Worm (Caenorhabditis elegans) whole organism, mixed stage, embryonic: ENCODE data around the gene Y79H2A.12.

Source experiments
- M03D4.4 ChIP-seq: sonication (generic microtip); optimal IDR thresholded peaks from 2 replicates; lab custom pipeline; 2017; ENCODE audit warnings: mild to moderate bottlenecking, missing genetic modification characterization, missing compliant biosample characterization
- blmp-1 ChIP-seq: fragments of 150-350 bp; optimal IDR thresholded peaks from 2 replicates; lab custom pipeline; 2014; ENCODE audit warnings: missing biosample characterization, missing genetic modification characterization
- ceh-39 ChIP-seq: fragments of 150-350 bp; optimal IDR thresholded peaks from 2 replicates; lab custom pipeline; 2014; ENCODE audit warnings: missing biosample characterization, missing genetic modification characterization
- ceh-43 ChIP-seq: fragments of 200-800 bp; sonication (Bioruptor generic); optimal IDR thresholded peaks from 2 replicates; lab custom pipeline; 2018; ENCODE audit warnings: mild to moderate bottlenecking, missing genetic modification characterization, moderate library complexity, missing compliant biosample characterization
- ceh-83 ChIP-seq: fragments of 200-800 bp; sonication (Bioruptor generic); optimal IDR thresholded peaks from 2 replicates; lab custom pipeline; 2018; ENCODE audit warnings: mild to moderate bottlenecking, missing genetic modification characterization, missing compliant biosample characterization
- ces-1 ChIP-seq: fragments of 150-350 bp; optimal IDR thresholded peaks from 2 replicates; lab custom pipeline; 2014; ENCODE audit warnings: missing biosample characterization, missing genetic modification reagents, missing genetic modification characterization
- cnd-1 ChIP-seq: fragments of 200-800 bp; sonication (Bioruptor generic); optimal IDR thresholded peaks from 2 replicates; lab custom pipeline; 2018; ENCODE audit warnings: mild to moderate bottlenecking, missing genetic modification characterization, missing compliant biosample characterization
- drap-1 ChIP-seq: fragments of 200-800 bp; sonication (Bioruptor generic); optimal IDR thresholded peaks from 3 replicates; lab custom pipeline; 2018; ENCODE audit warnings: mild to moderate bottlenecking, missing genetic modification characterization, missing compliant biosample characterization
- elt-1 ChIP-seq: sonication (generic microtip); optimal IDR thresholded peaks from 2 replicates; lab custom pipeline; 2017; ENCODE audit warnings: missing genetic modification characterization, mild to moderate bottlenecking, missing compliant biosample characterization, antibody characterized with exemption, moderate library complexity, borderline replicate concordance; ENCODE audit not compliant: insufficient read depth
- elt-3 ChIP-seq: fragments of 150-350 bp; optimal IDR thresholded peaks from 2 replicates; lab custom pipeline; 2014; ENCODE audit warnings: missing biosample characterization, missing genetic modification characterization
- flh-1 ChIP-seq: fragments of 200-800 bp; sonication (Bioruptor generic); optimal IDR thresholded peaks from 2 replicates; lab custom pipeline; 2018; ENCODE audit warnings: mild to moderate bottlenecking, missing genetic modification characterization, moderate library complexity, missing compliant biosample characterization
- ham-2 ChIP-seq: fragments of 200-800 bp; sonication (Bioruptor generic); optimal IDR thresholded peaks from 2 replicates; lab custom pipeline; 2018; ENCODE audit warnings: mild to moderate bottlenecking, missing genetic modification characterization, missing compliant biosample characterization
- hlh-1 ChIP-seq: fragments of 150-350 bp; optimal IDR thresholded peaks from 2 replicates; lab custom pipeline; 2014; ENCODE audit warnings: missing biosample characterization, missing genetic modification reagents, missing genetic modification characterization
- lin-13 ChIP-seq: fragments of 150-350 bp; optimal IDR thresholded peaks from 2 replicates; lab custom pipeline; 2014; ENCODE audit warnings: missing biosample characterization, missing genetic modification characterization
- lin-32 ChIP-seq: fragments of 200-800 bp; sonication (Bioruptor generic); optimal IDR thresholded peaks from 2 replicates; lab custom pipeline; 2018; ENCODE audit warnings: mild to moderate bottlenecking, missing genetic modification characterization, missing compliant biosample characterization
- lsy-2 ChIP-seq: fragments of 150-350 bp; optimal IDR thresholded peaks from 2 replicates; lab custom pipeline; 2014; ENCODE audit warnings: missing biosample characterization, missing genetic modification characterization
- mab-5 ChIP-seq: fragments of 150-350 bp; optimal IDR thresholded peaks from 2 replicates; lab custom pipeline; 2014; ENCODE audit warnings: missing biosample characterization, missing genetic modification characterization
- mep-1 ChIP-seq: fragments of 150-350 bp; optimal IDR thresholded peaks from 2 replicates; lab custom pipeline; 2017; ENCODE audit warnings: missing biosample characterization, missing genetic modification reagents, missing genetic modification characterization, inconsistent platforms
- mls-2 ChIP-seq: sonication (generic microtip); optimal IDR thresholded peaks from 2 replicates; lab custom pipeline; 2016; ENCODE audit warnings: mild to moderate bottlenecking, missing genetic modification characterization, moderate library complexity, missing compliant biosample characterization
- nhr-12 ChIP-seq: fragments of 150-350 bp; optimal IDR thresholded peaks from 2 replicates; lab custom pipeline; 2014; ENCODE audit warnings: missing biosample characterization, missing genetic modification characterization
- nhr-2 ChIP-seq: fragments of 150-350 bp; optimal IDR thresholded peaks from 2 replicates; lab custom pipeline; 2014; ENCODE audit warnings: missing biosample characterization, missing genetic modification characterization
- nhr-237 ChIP-seq: fragments of 150-350 bp; optimal IDR thresholded peaks from 2 replicates; lab custom pipeline; 2014; ENCODE audit warnings: missing biosample characterization, missing genetic modification characterization
- nhr-28 ChIP-seq: fragments of 150-350 bp; optimal IDR thresholded peaks from 2 replicates; lab custom pipeline; 2014; ENCODE audit warnings: missing biosample characterization, missing genetic modification characterization
- pha-4 ChIP-seq: fragments of 150-350 bp; optimal IDR thresholded peaks from 2 replicates; lab custom pipeline; 2018; ENCODE audit warnings: missing biosample characterization, missing genetic modification reagents, missing genetic modification characterization
- sem-2 ChIP-seq: fragments of 200-800 bp; sonication (Bioruptor generic); optimal IDR thresholded peaks from 2 replicates; lab custom pipeline; 2018; ENCODE audit warnings: mild to moderate bottlenecking, missing genetic modification characterization, missing compliant biosample characterization
- sptf-1 ChIP-seq: sonication (generic microtip); optimal IDR thresholded peaks from 2 replicates; lab custom pipeline; 2017; ENCODE audit warnings: mild to moderate bottlenecking, missing genetic modification characterization, moderate library complexity, missing compliant biosample characterization
- tbx-8 ChIP-seq: fragments of 200-800 bp; sonication (Bioruptor generic); optimal IDR thresholded peaks from 2 replicates; lab custom pipeline; 2018; ENCODE audit warnings: mild to moderate bottlenecking, missing genetic modification characterization, moderate library complexity, missing compliant biosample characterization
- unc-120 ChIP-seq: sonication (generic microtip); optimal IDR thresholded peaks from 2 replicates; lab custom pipeline; 2017; ENCODE audit warnings: missing genetic modification characterization, missing compliant biosample characterization; ENCODE audit not compliant: poor library complexity, severe bottlenecking
- unc-39 ChIP-seq: fragments of 150-350 bp; optimal IDR thresholded peaks from 2 replicates; lab custom pipeline; 2014; ENCODE audit warnings: missing biosample characterization, missing genetic modification characterization
- unc-62 ChIP-seq: fragments of 150-350 bp; optimal IDR thresholded peaks from 2 replicates; lab custom pipeline; 2014; ENCODE audit warnings: missing biosample characterization, missing genetic modification reagents, missing genetic modification characterization
- ztf-11 ChIP-seq: fragments of 150-350 bp; optimal IDR thresholded peaks from 2 replicates; lab custom pipeline; 2014; ENCODE audit warnings: missing biosample characterization, missing genetic modification characterization

Y79H2A.12 gene

DNA sequence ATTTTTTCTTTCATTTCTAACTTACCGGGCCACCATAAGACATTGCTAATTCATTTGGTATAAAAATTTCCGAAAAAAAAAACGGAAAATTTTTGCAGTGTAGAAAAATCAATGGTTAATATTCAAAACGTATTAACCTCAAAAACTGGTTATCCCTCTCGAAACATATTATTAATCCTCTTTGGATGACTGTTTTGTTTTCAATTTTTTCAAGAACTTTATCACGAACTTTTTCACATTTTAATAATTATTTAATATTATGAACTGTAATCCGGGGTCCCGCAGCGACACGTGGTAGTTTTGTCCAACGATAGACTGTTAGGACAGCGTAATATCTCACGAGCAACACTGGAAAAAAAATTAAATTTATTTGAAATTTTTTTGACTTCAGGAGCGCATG is at the start of gene Y79H2A.12:
Gene Y79H2A.12, minus strand, starts transcription at position 101 of the 400 bp plus-strand sequence.
- TF ChIP-seq unc-120 (tag; lab: Kevin White, UChicago): no peak
- TF ChIP-seq flh-1: no peak
- TF ChIP-seq lin-13 (tag; lab: Kevin White, UChicago): no peak
- TF ChIP-seq nhr-28: no peak
- no peak for TF ChIP-seq mep-1 (tag; lab: Kevin White, UChicago)
- no peak for TF ChIP-seq tbx-8 (GFP tag; lab: Kevin White, UChicago)
- no peak for TF ChIP-seq nhr-12 (tag; lab: Kevin White, UChicago)
- no peak for TF ChIP-seq cnd-1
- TF ChIP-seq M03D4.4 (tag; lab: Kevin White, UChicago): no peak
- TF ChIP-seq mab-5 (tag; lab: Kevin White, UChicago): no peak
- no peak for TF ChIP-seq mls-2 (tag; lab: Kevin White, UChicago)
- no peak for TF ChIP-seq nhr-237 (tag; lab: Kevin White, UChicago)
- TF ChIP-seq lsy-2 (tag; lab: Kevin White, UChicago): no peak
- no peak for TF ChIP-seq hlh-1
- no peak for TF ChIP-seq nhr-2 (tag; lab: Kevin White, UChicago)
- TF ChIP-seq pha-4 (tag; lab: Kevin White, UChicago): no peak
- no peak for TF ChIP-seq blmp-1 (tag; lab: Kevin White, UChicago)
- TF ChIP-seq unc-62 (GFP tag; lab: Kevin White, UChicago): no peak
- TF ChIP-seq unc-39: no peak

ce11 chrIII:12077456-12077855 is 48.8 kb upstream of the Y79H2A.12 start, which contains the start of gene php-3:
Gene php-3 (minus strand): TSS chrIII:12077556.
- TF ChIP-seq ceh-39 (tag; lab: Kevin White, UChicago) (no peak), lin-32 (no peak), elt-1 (tag; lab: Kevin White, UChicago) (no peak), unc-39 (no peak), lin-13 (tag; lab: Kevin White, UChicago) (no peak), hlh-1 (no peak), tbx-8 (GFP tag; lab: Kevin White, UChicago) (no peak), nhr-12 (tag; lab: Kevin White, UChicago) (no peak), ham-2 (GFP tag; lab: Kevin White, UChicago) (no peak), nhr-28 (no peak), ces-1 (GFP tag; lab: Kevin White, UChicago) (no peak), sem-2 (no peak), nhr-237 (tag; lab: Kevin White, UChicago) (no peak), ceh-43 (GFP tag; lab: Kevin White, UChicago) (no peak), ceh-83 (GFP tag; lab: Kevin White, UChicago) (no peak), blmp-1 (tag; lab: Kevin White, UChicago) (no peak), pha-4 (tag; lab: Kevin White, UChicago) (no peak), mls-2 (tag; lab: Kevin White, UChicago) (no peak)

DNA sequence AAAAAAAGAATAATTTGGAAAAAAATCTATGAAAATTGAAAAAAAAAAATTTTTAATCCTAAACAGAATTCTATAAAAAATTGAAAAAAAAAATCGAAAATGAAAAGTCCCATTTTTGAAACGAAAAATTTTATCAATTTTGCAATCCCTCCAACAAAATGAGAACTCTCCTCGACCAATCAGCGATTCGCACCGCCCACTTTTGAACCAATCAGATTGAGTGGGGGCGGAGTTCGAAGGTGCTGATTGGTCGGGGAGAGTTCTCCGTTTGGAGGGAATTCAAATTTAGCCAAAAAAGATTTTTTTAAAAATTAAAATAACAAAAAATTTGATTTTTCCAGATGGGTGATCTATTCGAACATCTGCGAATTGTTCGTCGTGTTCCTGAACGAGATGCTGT is 39.1 kb upstream of the Y79H2A.12 start:
- no peak for TF ChIP-seq blmp-1 (tag; lab: Kevin White, UChicago)
- no peak for TF ChIP-seq lin-13 (tag; lab: Kevin White, UChicago)
- no peak for TF ChIP-seq ztf-11
- TF ChIP-seq nhr-12 (tag; lab: Kevin White, UChicago): no peak

DNA sequence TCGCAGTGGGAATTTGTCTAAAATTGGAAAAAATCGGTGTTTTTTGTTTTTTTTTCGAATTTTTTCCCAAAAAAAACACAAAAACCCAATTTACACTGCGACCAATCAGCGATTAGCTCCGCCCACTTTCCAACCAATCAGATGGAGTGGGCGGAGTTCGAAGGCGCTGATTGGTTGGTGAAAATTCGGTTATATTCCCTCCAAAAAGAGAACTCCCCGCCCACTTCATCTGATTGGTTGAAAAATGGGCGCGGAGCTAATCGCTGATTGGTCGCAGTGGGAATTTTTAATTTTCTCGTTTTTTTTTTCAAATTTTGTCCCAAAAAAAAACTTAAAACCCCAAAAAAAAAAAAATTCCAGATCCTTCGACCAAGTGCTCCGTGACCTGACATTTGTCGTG is 35.8 kb upstream of the Y79H2A.12 start:
- TF ChIP-seq drap-1 (GFP tag; lab: Kevin White, UChicago): no peak
- no peak for TF ChIP-seq blmp-1 (tag; lab: Kevin White, UChicago)
- TF ChIP-seq, all 35 proteins: peak for 0

- TF ChIP-seq lsy-2 (tag; lab: Kevin White, UChicago) (no peak), elt-3 (tag; lab: Kevin White, UChicago) (no peak), ces-1 (GFP tag; lab: Kevin White, UChicago) (no peak), sptf-1 (tag; lab: Kevin White, UChicago) (no peak), pha-4 (tag; lab: Kevin White, UChicago) (no peak), sem-2 (no peak), mab-5 (tag; lab: Kevin White, UChicago) (no peak), ceh-83 (GFP tag; lab: Kevin White, UChicago) (no peak), ham-2 (GFP tag; lab: Kevin White, UChicago) (no peak), ceh-39 (tag; lab: Kevin White, UChicago) (no peak), ceh-43 (GFP tag; lab: Kevin White, UChicago) (no peak), tbx-8 (GFP tag; lab: Kevin White, UChicago) (no peak), nhr-28 (no peak)
These were observed 35.3 kb upstream of the Y79H2A.12 start for ce11 chrIII:12063934-12064333.
